Worm (Caenorhabditis elegans): ENCODE results near the gene cut-3.
A peak's percentile ranks its signal among the peaks of the same experiment; 100 is the strongest.

cut-3 gene

DNA sequence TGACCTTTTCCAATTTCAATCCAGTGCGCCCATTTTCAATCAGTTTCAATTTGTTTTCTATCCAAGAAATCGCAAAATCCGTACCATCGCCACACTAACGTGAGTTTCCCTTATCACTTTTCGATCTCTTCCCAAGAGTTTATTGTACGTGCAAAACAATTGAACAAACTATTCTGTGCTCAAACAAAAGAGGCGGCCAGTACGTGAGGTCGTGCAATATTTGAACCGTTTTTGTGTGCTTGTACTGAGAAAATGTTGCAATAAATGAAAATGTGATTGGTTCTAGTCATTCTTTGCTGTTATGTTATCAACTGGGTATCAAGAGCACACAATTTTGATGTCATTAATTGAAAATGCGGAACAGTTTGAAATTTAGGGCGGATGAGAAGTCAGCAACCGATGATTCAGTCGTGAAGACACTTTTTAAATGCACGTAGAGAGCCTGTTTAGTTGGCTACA, 3.1 kb upstream of the cut-3 start, which contains the start of gene F22B5.4:
F22B5.4 (plus strand) TSS at position 51 of the 459 bp plus-strand sequence.
- TF ChIP-seq hlh-1 (tag; optimal IDR thresholded peaks at IDR 0.05) (no peak), nhr-2 (tag; optimal IDR thresholded peaks at IDR 0.05) (no peak), snpc-4 (tag; optimal IDR thresholded peaks at IDR 0.05) (no peak)

DNA sequence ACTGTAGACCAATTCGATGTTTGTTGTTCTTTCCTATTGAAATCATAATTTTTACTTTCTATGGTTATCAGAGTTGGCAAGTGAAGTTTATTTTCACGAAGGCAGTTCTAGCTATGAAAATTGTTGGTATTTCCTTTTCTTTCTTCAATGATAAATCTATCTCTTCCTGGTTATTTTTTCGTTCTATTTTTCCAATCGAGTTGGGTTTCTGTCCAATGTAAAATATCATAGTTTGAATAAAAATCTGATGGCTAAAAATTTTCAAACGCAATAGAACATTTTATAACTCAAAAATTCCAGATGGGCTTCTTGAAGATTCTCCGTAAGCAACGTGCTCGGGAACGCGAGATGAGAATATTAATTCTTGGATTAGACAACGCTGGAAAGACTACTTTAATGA, 2.6 kb downstream of the cut-3 start, which contains the start of gene evl-20:
evl-20 (plus strand) TSS at position 301 of the 400 bp plus-strand sequence.
- TF ChIP-seq ceh-83 (GFP tag; optimal IDR thresholded peaks at IDR 0.05) (no peak), snpc-4 (tag; optimal IDR thresholded peaks at IDR 0.05) (no peak), tbx-8 (GFP tag; optimal IDR thresholded peaks at IDR 0.05) (no peak), ham-2 (GFP tag; optimal IDR thresholded peaks at IDR 0.05) (no peak), ceh-43 (GFP tag; optimal IDR thresholded peaks at IDR 0.05) (no peak), hlh-1 (tag; optimal IDR thresholded peaks at IDR 0.05) (no peak), M03D4.4 (tag; optimal IDR thresholded peaks at IDR 0.05) (no peak), nhr-237 (tag; optimal IDR thresholded peaks at IDR 0.05) (no peak), nhr-12 (tag; optimal IDR thresholded peaks at IDR 0.05) (no peak), mep-1 (tag; optimal IDR thresholded peaks at IDR 0.05) (no peak), unc-62 (GFP tag; optimal IDR thresholded peaks at IDR 0.05) (no peak), zip-8 (tag; optimal IDR thresholded peaks at IDR 0.05) (no peak)

DNA sequence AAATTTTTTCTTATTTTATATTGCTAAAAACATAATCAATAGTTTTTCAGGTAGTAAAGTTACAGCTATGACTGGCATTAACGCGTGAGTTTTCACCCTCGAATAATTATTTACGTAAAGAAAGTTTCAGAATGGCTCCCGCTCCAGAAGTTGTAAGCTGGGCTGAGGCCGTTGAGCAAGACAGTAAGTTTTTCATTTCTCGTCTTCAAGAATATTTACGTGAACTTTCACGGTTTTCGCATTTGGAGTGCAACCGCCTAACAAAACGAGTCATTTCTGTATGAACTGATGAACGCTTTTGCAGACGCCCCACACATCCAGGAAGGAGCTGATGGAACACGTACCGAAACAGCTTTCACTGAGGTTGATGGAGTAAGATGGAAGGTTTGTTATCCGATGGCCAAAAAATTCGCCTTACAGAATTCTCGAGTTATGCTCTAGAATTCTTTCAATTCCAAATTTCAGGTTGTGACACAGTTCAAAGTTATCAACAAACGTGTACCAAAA, 3.9 kb downstream of the cut-3 start, which contains the start of gene eif-3.G:
eif-3.G (plus strand) TSS at position 51 of the 507 bp plus-strand sequence.
- no peak for TF ChIP-seq elt-3 (tag; optimal IDR thresholded peaks at IDR 0.05)
- TF ChIP-seq cnd-1 (tag; optimal IDR thresholded peaks at IDR 0.05) = no peak
- no peak for TF ChIP-seq mep-1 (tag; optimal IDR thresholded peaks at IDR 0.05)
- no peak for TF ChIP-seq ztf-11 (tag; optimal IDR thresholded peaks at IDR 0.05)
- TF ChIP-seq flh-1 (GFP tag; optimal IDR thresholded peaks at IDR 0.05) = no peak
- no peak for TF ChIP-seq lin-13 (tag; optimal IDR thresholded peaks at IDR 0.05)
- TF ChIP-seq drap-1 (GFP tag; optimal IDR thresholded peaks at IDR 0.05) = no peak
- no peak for TF ChIP-seq pha-4 (tag; optimal IDR thresholded peaks at IDR 0.05)
- TF ChIP-seq unc-39 (tag; optimal IDR thresholded peaks at IDR 0.05) = no peak
- no peak for TF ChIP-seq nhr-76 (tag; optimal IDR thresholded peaks at IDR 0.05)

DNA sequence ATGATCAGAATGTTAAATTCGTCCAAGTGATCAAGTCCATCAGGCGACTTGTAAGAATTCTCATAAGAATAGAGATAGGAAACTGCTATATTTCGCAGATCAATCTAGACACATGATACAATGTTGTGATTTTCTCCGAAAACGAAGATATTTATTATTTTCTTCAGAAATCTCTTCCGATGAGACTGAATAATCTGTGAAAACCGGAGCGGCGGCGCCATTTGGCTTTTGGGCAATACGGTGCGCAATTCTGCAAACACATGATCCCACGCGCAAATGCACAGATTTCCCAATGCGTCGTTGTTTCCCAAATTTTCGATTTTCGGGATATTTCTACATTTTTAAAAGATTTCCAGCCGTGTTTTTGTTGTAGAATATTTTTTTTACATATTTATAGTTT, 4.5 kb downstream of the cut-3 start:
- TF ChIP-seq ham-2 (GFP tag; optimal IDR thresholded peaks at IDR 0.05) (peak; percentile 33), lin-13 (tag; optimal IDR thresholded peaks at IDR 0.05) (peak; percentile 34), lsy-2 (tag; optimal IDR thresholded peaks at IDR 0.05) (peak; percentile 92), drap-1 (GFP tag; optimal IDR thresholded peaks at IDR 0.05) (no peak), nhr-28 (tag; optimal IDR thresholded peaks at IDR 0.05) (no peak), mep-1 (tag; optimal IDR thresholded peaks at IDR 0.05) (peak; percentile 73), lin-32 (GFP tag; optimal IDR thresholded peaks at IDR 0.05) (peak; percentile 17), unc-120 (tag; optimal IDR thresholded peaks at IDR 0.05; ENCODE audit: poor library complexity, severe bottlenecking) (peak; percentile 78), flh-1 (GFP tag; optimal IDR thresholded peaks at IDR 0.05) (no peak), nhr-237 (tag; optimal IDR thresholded peaks at IDR 0.05) (peak; percentile 47), ceh-83 (GFP tag; optimal IDR thresholded peaks at IDR 0.05) (no peak), hlh-1 (tag; optimal IDR thresholded peaks at IDR 0.05) (peak; percentile 3), ces-1 (GFP tag; optimal IDR thresholded peaks at IDR 0.05) (peak; percentile 4)

DNA sequence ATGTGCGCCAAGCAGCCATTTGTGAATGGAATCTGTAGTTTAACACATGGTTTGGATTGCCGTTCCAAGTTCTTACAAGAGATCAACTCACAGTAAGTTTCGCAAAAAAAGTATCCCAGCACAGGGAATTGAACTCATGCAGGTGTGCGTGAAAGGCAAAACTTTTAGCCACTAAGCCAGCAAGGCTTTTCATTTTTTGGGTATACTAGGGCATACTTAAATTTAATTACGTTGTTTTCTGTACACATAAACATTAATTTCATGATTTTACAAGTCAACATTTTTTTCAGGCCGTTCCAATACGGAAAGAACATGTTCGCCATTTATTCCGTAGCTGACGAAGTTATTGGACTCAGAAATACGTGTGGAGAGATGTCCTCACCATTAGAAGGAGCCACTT, 5.1 kb downstream of the cut-3 start:
- TF ChIP-seq ham-2 (GFP tag; optimal IDR thresholded peaks at IDR 0.05) = no peak
- no peak for TF ChIP-seq pha-4 (tag; optimal IDR thresholded peaks at IDR 0.05)
- TF ChIP-seq mep-1 (tag; optimal IDR thresholded peaks at IDR 0.05) = no peak
- no peak for TF ChIP-seq ces-1 (GFP tag; optimal IDR thresholded peaks at IDR 0.05)
- no peak for TF ChIP-seq lin-13 (tag; optimal IDR thresholded peaks at IDR 0.05)
- TF ChIP-seq flh-1 (GFP tag; optimal IDR thresholded peaks at IDR 0.05) = no peak
- TF ChIP-seq nhr-12 (tag; optimal IDR thresholded peaks at IDR 0.05) = no peak
- TF ChIP-seq tbx-8 (GFP tag; optimal IDR thresholded peaks at IDR 0.05) = no peak
- no peak for TF ChIP-seq unc-120 (tag; optimal IDR thresholded peaks at IDR 0.05; ENCODE audit: poor library complexity, severe bottlenecking)
- TF ChIP-seq nhr-76 (tag; optimal IDR thresholded peaks at IDR 0.05) = no peak
- TF ChIP-seq snpc-4 (tag; optimal IDR thresholded peaks at IDR 0.05) = no peak
- TF ChIP-seq nhr-28 (tag; optimal IDR thresholded peaks at IDR 0.05) = no peak
- TF ChIP-seq lsy-2 (tag; optimal IDR thresholded peaks at IDR 0.05) = no peak
- no peak for TF ChIP-seq ztf-11 (tag; optimal IDR thresholded peaks at IDR 0.05)
- TF ChIP-seq nhr-2 (tag; optimal IDR thresholded peaks at IDR 0.05) = no peak
- TF ChIP-seq unc-39 (tag; optimal IDR thresholded peaks at IDR 0.05) = no peak
- TF ChIP-seq zip-8 (tag; optimal IDR thresholded peaks at IDR 0.05) = no peak
- TF ChIP-seq unc-62 (GFP tag; optimal IDR thresholded peaks at IDR 0.05) = no peak
- TF ChIP-seq cnd-1 (tag; optimal IDR thresholded peaks at IDR 0.05) = no peak

DNA sequence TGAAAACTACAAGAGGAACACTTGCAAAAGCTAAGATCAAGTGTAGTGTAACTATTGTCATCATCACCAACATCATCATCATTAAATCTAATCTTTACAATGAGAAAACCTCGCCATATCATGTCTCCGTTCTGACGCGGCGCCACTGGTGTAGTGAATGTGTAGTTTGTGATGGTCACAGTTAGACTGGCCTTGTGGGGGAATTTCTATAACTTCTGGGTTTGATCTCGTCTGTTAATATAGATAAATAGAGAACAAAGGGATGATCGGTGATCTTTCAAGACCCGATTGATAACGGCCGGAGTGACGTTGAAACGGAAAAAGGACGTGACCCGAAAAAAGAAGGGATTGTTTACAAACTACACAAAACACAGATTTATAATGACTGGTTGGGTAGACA, 5.8 kb downstream of the cut-3 start:
- TF ChIP-seq nhr-28 (tag; optimal IDR thresholded peaks at IDR 0.05) (peak; percentile 17), snpc-4 (tag; optimal IDR thresholded peaks at IDR 0.05) (no peak)

Data from whole organism, mixed stage, embryonic.